Worm (Caenorhabditis elegans): ENCODE results near the gene C44B11.4.
A peak's percentile ranks its signal among the peaks of the same experiment; 100 is the strongest.

Gene C44B11.4

DNA sequence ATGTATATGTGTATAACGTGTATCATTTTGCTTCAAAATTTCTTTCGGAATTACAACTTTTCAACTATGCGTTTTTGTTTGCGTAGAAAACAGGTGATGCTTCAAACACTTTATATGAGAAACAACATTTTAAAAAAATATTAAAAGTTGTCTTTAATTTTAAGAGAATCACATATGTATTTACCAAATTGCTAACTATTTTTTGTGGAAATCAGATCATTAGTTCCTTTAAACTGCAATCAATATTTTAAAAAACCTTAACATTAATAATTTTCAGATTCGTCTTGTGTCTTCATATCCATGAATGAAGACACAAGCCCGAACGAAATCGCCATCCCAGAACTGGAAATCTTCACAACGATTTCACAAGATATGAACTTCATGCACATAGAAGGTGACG lies 9.3 kb upstream of the C44B11.4 start, which contains the start of gene C44B11.6:
C44B11.6 (plus strand) TSS at position 301 of the 400 bp plus-strand sequence.
- TF ChIP-seq gmeb-2 (tag; optimal IDR thresholded peaks at IDR 0.05) (no peak), ceh-30 (tag; optimal IDR thresholded peaks at IDR 0.05) (no peak), hlh-6 (tag; optimal IDR thresholded peaks at IDR 0.05) (no peak), dve-1 (tag; optimal IDR thresholded peaks at IDR 0.05) (no peak), pros-1 (tag; optimal IDR thresholded peaks at IDR 0.05) (no peak), ztf-16 (tag; optimal IDR thresholded peaks at IDR 0.05) (no peak), tbx-7 (tag; optimal IDR thresholded peaks at IDR 0.05) (no peak), ahr-1 (tag; optimal IDR thresholded peaks at IDR 0.05) (no peak), fkh-6 (tag; optimal IDR thresholded peaks at IDR 0.05) (no peak), ceh-48 (tag; optimal IDR thresholded peaks at IDR 0.05) (no peak), ceh-14 (tag; optimal IDR thresholded peaks at IDR 0.05) (no peak), pag-3 (tag; optimal IDR thresholded peaks at IDR 0.05; ENCODE audit: borderline replicate concordance) (no peak), tbx-2 (tag; optimal IDR thresholded peaks at IDR 0.05) (no peak), unc-3 (GFP tag; conservative IDR thresholded peaks at IDR 0.05) (no peak), unc-3 (tag; optimal IDR thresholded peaks at IDR 0.05) (no peak), ceh-19 (GFP tag; optimal IDR thresholded peaks at IDR 0.05) (no peak), pat-9 (tag; optimal IDR thresholded peaks at IDR 0.05) (no peak), lim-6 (tag; optimal IDR thresholded peaks at IDR 0.05) (no peak), nhr-11 (tag; optimal IDR thresholded peaks at IDR 0.05) (no peak), fkh-10 (GFP tag; optimal IDR thresholded peaks at IDR 0.05) (no peak), ttx-3 (tag; optimal IDR thresholded peaks at IDR 0.05) (no peak)

DNA sequence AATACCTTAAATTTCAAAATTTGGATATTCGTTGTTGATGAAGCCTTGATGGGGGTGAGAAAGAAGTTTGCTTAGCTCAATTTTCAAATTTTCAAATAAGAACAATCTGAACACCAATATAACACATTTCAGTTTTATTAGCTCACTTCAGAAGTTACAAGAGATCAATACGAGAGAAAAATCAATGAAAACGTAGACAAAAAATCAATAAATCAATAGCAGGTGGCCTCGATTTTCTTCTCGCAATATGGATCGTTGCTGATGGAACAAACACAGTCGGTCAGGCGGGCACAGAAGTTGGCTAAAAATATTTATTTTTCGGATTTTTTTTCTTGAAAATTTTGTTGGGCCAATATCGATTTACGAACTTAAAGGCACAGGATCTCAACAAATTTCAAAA lies 1.5 kb downstream of the C44B11.4 start:
- TF ChIP-seq fkh-10 (GFP tag; optimal IDR thresholded peaks at IDR 0.05) (no peak), hlh-8 (tag; optimal IDR thresholded peaks at IDR 0.05) (no peak), elt-4 (tag; optimal IDR thresholded peaks at IDR 0.05) (no peak), ceh-24 (tag; optimal IDR thresholded peaks at IDR 0.05) (no peak), syd-9 (tag; optimal IDR thresholded peaks at IDR 0.05) (no peak), odd-2 (tag; optimal IDR thresholded peaks at IDR 0.05) (no peak), lin-11 (tag; optimal IDR thresholded peaks at IDR 0.05) (no peak), ceh-19 (GFP tag; optimal IDR thresholded peaks at IDR 0.05) (no peak), fax-1 (tag; optimal IDR thresholded peaks at IDR 0.05) (no peak), C38D4.7 (GFP tag; optimal IDR thresholded peaks at IDR 0.05) (no peak), ceh-34 (tag; optimal IDR thresholded peaks at IDR 0.05) (no peak), pha-4 (tag; optimal IDR thresholded peaks at IDR 0.05) (no peak), ceh-45 (GFP tag; IDR thresholded peaks at IDR 0.05) (no peak), K02D7.2 (tag; optimal IDR thresholded peaks at IDR 0.05) (no peak), nfya-1 (tag; optimal IDR thresholded peaks at IDR 0.05) (no peak), sdc-2 (tag; optimal IDR thresholded peaks at IDR 0.05) (no peak), ceh-9 (tag; optimal IDR thresholded peaks at IDR 0.05) (no peak), npax-4 (tag; optimal IDR thresholded peaks at IDR 0.05) (no peak), elt-2 (tag; optimal IDR thresholded peaks at IDR 0.05) (no peak)

DNA sequence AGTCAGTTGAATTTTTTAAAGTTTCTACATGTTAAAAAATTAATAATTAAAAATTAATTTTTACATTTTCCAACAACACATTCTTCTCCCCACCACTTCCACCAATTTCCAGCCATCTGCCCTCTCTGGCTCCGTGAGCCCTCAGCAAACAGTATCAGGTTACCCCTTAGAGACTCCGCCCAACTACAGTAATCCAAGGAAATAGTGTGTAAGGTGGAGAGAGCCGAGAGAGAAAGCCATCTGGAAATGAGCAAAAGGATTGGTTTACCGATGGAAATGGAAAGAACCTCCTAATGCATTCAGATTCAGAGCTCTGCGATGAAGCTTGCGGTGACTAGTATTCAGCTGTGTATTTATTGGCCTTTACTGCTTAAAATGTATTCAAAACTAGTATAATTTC lies 3.3 kb downstream of the C44B11.4 start:
- peak; percentile 99 for TF ChIP-seq ceh-34 (tag; optimal IDR thresholded peaks at IDR 0.05)
- TF ChIP-seq lim-6 (tag; optimal IDR thresholded peaks at IDR 0.05) = no peak
- peak; percentile 76 for TF ChIP-seq ceh-19 (GFP tag; optimal IDR thresholded peaks at IDR 0.05)

DNA sequence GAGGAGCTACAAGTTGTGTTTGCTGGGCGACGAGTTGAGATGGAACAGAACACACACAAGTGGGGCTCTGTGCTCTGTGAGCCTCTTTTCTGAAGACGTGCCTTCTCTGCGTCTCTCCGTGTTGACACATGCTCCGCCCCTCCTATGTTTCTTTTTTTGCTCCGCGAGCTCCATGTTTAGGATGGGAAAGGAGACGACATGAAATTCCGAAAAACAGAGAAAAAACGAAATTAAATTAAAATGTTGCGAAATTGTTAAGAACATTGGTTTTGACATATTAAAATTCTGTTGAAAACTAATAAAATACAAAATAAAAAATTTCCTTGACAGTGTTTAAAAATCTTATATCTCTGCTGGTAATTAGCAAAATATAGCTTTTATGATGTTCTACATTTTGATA lies 4.4 kb downstream of the C44B11.4 start, which contains the start of gene mec-12:
mec-12 (minus strand) TSS at position 91 of the 400 bp plus-strand sequence.
- TF ChIP-seq unc-42 (tag; optimal IDR thresholded peaks at IDR 0.05) = peak; percentile 81
- no peak for TF ChIP-seq tbx-2 (tag; optimal IDR thresholded peaks at IDR 0.05)

All from whole organism, late embryonic.